Worm (Caenorhabditis elegans): ENCODE measurements around the gene fbxa-72.
A peak's percentile ranks its signal among the peaks of the same experiment; 100 is the strongest.

Gene fbxa-72

DNA sequence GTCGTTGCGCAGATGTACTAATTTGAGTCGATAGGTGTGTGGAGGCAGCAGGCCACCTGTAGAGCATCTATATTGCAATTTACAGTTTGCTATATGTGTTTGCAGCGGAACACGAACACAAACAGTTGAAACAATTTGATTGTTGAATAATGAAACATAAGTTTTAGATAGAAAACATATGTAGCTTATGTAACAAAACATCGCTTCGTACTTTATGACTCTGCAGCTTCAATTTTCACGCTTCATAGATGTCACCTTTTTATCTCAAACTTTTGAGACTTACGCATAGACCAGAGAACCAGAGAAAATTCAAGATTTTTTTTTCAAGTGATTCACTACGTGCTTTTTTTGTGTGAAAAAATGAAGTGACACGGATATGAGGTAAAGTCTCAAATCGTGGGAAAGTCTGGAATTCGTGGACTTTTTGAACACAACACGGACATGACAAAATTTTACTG lies 47.4 kb upstream of the fbxa-72 start, which contains the start of gene fbxb-72:
fbxb-72 (minus strand) TSS at position 58 of the 458 bp plus-strand sequence.
- TF ChIP-seq nhr-21 (tag; optimal IDR thresholded peaks at IDR 0.05) (peak; percentile 95), nhr-11 (tag; optimal IDR thresholded peaks at IDR 0.05) (no peak), sma-9 (GFP tag; optimal IDR thresholded peaks at IDR 0.05) (peak; percentile 77), sma-9 (tag; optimal IDR thresholded peaks at IDR 0.05) (no peak), elt-3 (tag; optimal IDR thresholded peaks at IDR 0.05) (no peak), nhr-10 (tag; optimal IDR thresholded peaks at IDR 0.05) (no peak), dmd-4 (tag; optimal IDR thresholded peaks at IDR 0.05) (no peak), alr-1 (tag; optimal IDR thresholded peaks at IDR 0.05) (no peak), mab-5 (tag; optimal IDR thresholded peaks at IDR 0.05) (no peak), ztf-1 (GFP tag; conservative IDR thresholded peaks at IDR 0.05) (0 out of 2 replicates have a peak, but pooled peaks have one; percentile 18), gmeb-1 (tag; optimal IDR thresholded peaks at IDR 0.05) (peak; percentile 46), lin-11 (tag; optimal IDR thresholded peaks at IDR 0.05) (no peak), crh-2 (tag; optimal IDR thresholded peaks at IDR 0.05) (peak; percentile 85), snpc-4 (tag; optimal IDR thresholded peaks at IDR 0.05) (peak; percentile 37), mbf-1 (tag; optimal IDR thresholded peaks at IDR 0.05) (no peak), ama-1 (optimal IDR thresholded peaks at IDR 0.05) (peak; percentile 98), egl-27 (tag; optimal IDR thresholded peaks at IDR 0.05) (no peak), lin-13 (GFP tag; optimal IDR thresholded peaks at IDR 0.05) (peak; percentile 53), sma-3 (GFP tag; optimal IDR thresholded peaks at IDR 0.05) (peak; percentile 70), ztf-4 (tag; optimal IDR thresholded peaks at IDR 0.05) (peak; percentile 89), nhr-6 (tag; optimal IDR thresholded peaks at IDR 0.05) (peak; percentile 63), sem-4 (tag; optimal IDR thresholded peaks at IDR 0.05) (peak; percentile 8), R02D3.7 (tag; optimal IDR thresholded peaks at IDR 0.05) (no peak), C34F6.9 (tag; optimal IDR thresholded peaks at IDR 0.05) (peak; percentile 32), zag-1 (tag; optimal IDR thresholded peaks at IDR 0.05) (no peak), nhr-129 (tag; optimal IDR thresholded peaks at IDR 0.05) (peak; percentile 88), Y55F3AM.14 (GFP tag; optimal IDR thresholded peaks at IDR 0.05) (peak; percentile 90), nhr-23 (tag; optimal IDR thresholded peaks at IDR 0.05) (no peak), nhr-25 (tag; optimal IDR thresholded peaks at IDR 0.05) (peak; percentile 89), skn-1 (tag; optimal IDR thresholded peaks at IDR 0.05) (no peak), unc-55 (GFP tag; optimal IDR thresholded peaks at IDR 0.05) (no peak), lsy-2 (tag; optimal IDR thresholded peaks at IDR 0.05) (peak in 1 of 2 experiments; percentile 87), F13H6.1 (tag; optimal IDR thresholded peaks at IDR 0.05) (peak; percentile 71), mdl-1 (tag; optimal IDR thresholded peaks at IDR 0.05) (no peak), nhr-237 (tag; optimal IDR thresholded peaks at IDR 0.05) (no peak), ZK546.5 (tag; optimal IDR thresholded peaks at IDR 0.05) (peak; percentile 17), blmp-1 (tag; optimal IDR thresholded peaks at IDR 0.05; ENCODE audit: insufficient read depth) (peak; percentile 73), unc-39 (tag; optimal IDR thresholded peaks at IDR 0.05) (no peak), aly-2 (tag; optimal IDR thresholded peaks at IDR 0.05) (peak; percentile 5)

DNA sequence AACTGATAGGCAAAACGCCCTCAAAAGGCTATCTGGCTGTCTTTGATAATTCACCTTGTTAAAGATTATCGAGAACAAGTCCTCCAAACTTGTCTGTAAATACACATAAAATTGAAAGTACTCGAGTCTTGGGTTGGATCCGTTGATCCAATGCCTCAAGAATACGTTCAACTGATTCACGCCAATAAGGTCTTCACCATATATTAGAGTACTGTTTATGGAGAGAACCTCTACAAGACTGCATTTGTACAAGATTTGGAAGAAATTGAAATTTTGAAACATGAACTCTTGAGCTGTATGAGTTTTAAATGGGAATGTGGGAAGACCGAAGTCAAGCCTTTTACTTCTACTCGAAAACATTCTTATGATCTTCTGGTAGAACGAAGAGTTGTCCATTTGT lies 46.3 kb upstream of the fbxa-72 start:
- TF ChIP-seq Y55F3AM.14 (GFP tag; optimal IDR thresholded peaks at IDR 0.05) (no peak), lin-13 (GFP tag; optimal IDR thresholded peaks at IDR 0.05) (no peak), unc-62 (GFP tag; optimal IDR thresholded peaks at IDR 0.05) (no peak), ceh-16 (tag; optimal IDR thresholded peaks at IDR 0.05) (no peak), ceh-82 (tag; optimal IDR thresholded peaks at IDR 0.05) (no peak), sma-3 (GFP tag; optimal IDR thresholded peaks at IDR 0.05) (no peak)

DNA sequence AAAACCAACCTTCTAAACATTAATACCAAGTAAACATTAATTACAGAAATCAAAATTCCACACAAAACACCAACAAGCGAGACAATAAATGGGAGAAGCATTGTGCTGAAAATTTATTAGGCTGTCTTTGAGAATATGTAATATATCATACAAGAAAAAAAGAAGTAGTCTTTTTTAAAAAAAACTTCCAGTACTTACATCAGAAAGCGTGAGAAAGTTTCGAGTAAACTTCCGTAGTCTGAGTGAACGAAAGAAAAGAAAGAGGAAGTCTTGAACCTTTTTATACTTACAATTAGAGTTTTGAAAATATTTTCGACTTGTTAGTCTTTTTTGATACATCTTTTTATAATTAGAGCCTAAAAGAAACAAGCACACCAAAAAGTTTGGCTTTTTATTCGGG lies 43.2 kb upstream of the fbxa-72 start, which contains the start of gene srbc-40:
srbc-40 (minus strand) TSS at position 101 of the 400 bp plus-strand sequence.
- no peak for TF ChIP-seq skn-1 (tag; optimal IDR thresholded peaks at IDR 0.05)
- no peak for TF ChIP-seq lsy-2 (tag; optimal IDR thresholded peaks at IDR 0.05)
- TF ChIP-seq nhr-10 (tag; optimal IDR thresholded peaks at IDR 0.05) = no peak
- TF ChIP-seq unc-39 (tag; optimal IDR thresholded peaks at IDR 0.05) = no peak
- no peak for TF ChIP-seq egl-27 (tag; optimal IDR thresholded peaks at IDR 0.05)
- TF ChIP-seq nhr-11 (tag; optimal IDR thresholded peaks at IDR 0.05) = no peak
- no peak for TF ChIP-seq mbf-1 (tag; optimal IDR thresholded peaks at IDR 0.05)
- no peak for TF ChIP-seq lin-11 (tag; optimal IDR thresholded peaks at IDR 0.05)
- no peak for TF ChIP-seq nhr-12 (tag; optimal IDR thresholded peaks at IDR 0.05)
- TF ChIP-seq mdl-1 (tag; optimal IDR thresholded peaks at IDR 0.05) = no peak
- no peak for TF ChIP-seq nhr-237 (tag; optimal IDR thresholded peaks at IDR 0.05)
- no peak for TF ChIP-seq ztf-4 (tag; optimal IDR thresholded peaks at IDR 0.05)
- no peak for TF ChIP-seq lin-13 (GFP tag; optimal IDR thresholded peaks at IDR 0.05)
